Worm (Caenorhabditis elegans): ENCODE results near the gene rpn-12.
"Not testable (repeated sequence)": the region's sequence is repeated elsewhere in the genome, so short reads cannot be mapped to it uniquely, and the experiment has no call there.

DNA sequence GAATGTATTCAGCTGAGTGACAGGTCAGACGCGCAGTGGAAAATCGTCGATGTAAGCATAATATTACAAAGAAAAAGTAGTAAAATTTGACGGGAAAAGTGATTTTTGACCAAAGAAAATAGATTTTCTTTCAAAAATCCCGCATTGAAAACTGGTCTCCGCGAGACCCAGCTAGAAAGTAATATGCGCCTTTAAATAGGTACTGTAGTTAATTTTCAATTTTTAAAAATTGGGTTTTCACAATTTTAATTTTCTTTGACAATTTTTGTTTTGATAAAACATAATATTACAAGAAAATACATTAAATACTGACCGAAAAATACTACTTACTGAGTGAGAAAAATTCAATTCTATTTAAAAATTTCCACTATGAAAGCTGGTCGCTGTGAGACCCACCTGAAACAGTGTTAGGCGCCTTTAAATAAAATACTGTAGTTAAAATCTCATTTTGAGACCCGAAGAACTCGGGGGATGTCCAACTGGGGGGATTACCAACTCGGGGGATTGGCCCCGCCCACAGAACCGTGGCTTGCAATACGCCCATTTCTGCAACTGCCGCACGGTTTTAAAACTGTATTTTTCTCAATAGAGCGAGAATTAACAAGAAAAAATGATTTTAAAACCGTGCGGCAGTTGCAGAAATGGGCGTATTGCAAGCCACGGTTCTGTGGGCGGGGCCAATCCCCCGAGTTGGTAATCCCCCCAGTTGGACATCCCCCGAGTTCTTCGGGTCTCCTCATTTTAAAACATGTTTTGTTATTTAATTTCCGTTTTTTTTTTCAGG lies 42.4 kb downstream of the rpn-12 start, which contains the start of gene tars-1:
- TF ChIP-seq lsy-27 (tag; optimal IDR thresholded peaks at IDR 0.05; ENCODE audit: borderline replicate concordance, insufficient read depth); nfya-1 (tag; optimal IDR thresholded peaks at IDR 0.05; ENCODE audit: borderline replicate concordance, insufficient read depth); ceh-40 (GFP tag; IDR thresholded peaks at IDR 0.05); Y56A3A.18 (GFP tag; IDR thresholded peaks at IDR 0.05): not testable (repeated sequence)
- peak; percentile 15 for TF ChIP-seq ztf-18 (tag; optimal IDR thresholded peaks at IDR 0.05)

All from whole organism, young adult.